Fruit fly (Drosophila melanogaster): ENCODE results near the gene CG17475.

DNA sequence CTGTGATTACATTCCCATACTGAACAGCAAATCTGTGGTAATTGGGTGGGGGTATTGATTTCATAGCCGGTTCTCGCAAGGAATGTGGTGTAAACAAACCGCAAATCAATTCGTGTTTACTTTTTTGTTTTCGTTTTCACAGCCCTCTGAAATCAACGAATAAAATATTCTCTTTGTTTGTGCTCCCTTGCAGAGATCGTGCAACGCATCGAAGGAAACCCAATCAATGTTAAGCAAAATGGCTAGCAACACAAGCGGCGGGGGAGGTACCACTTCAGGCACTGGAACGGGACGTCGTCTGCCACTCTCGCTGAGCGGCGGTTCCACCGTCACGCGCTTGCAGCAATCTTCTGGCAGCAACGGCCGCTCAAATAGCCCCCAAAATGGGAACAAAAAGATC, 47.8 kb downstream of the CG17475 start:
- TF ChIP-seq CTCF (optimal IDR thresholded peaks at IDR 0.05) (no peak), CG8478 (optimal IDR thresholded peaks at IDR 0.05) (no peak)
